Fruit fly (Drosophila melanogaster) whole organism, wandering third instar larva: ENCODE data around the gene PK2-R2.

Experiments
- Abd-B ChIP-seq: fragments of >200 bp; optimal IDR thresholded peaks from 2 replicates; lab custom pipeline; 2017; ENCODE audit warnings: missing biosample characterization, missing genetic modification characterization
- CG32264 ChIP-seq: fragments of 200-800 bp; sonication (Bioruptor generic); optimal IDR thresholded peaks from 2 replicates; lab custom pipeline; 2016; ENCODE audit warnings: missing biosample characterization, missing genetic modification characterization
- CG9705 ChIP-seq: fragments of 200-800 bp; sonication (Bioruptor generic); optimal IDR thresholded peaks from 2 replicates; lab custom pipeline; 2018; ENCODE audit warnings: missing biosample characterization, mild to moderate bottlenecking, missing genetic modification characterization
- CrebA ChIP-seq: fragments of 200-800 bp; sonication (Bioruptor generic); optimal IDR thresholded peaks from 2 replicates; lab custom pipeline; 2016; ENCODE audit warnings: missing biosample characterization, mild to moderate bottlenecking, missing genetic modification characterization, borderline replicate concordance
- Dfd ChIP-seq: fragments of >200 bp; optimal IDR thresholded peaks from 2 replicates; lab custom pipeline; 2017; ENCODE audit warnings: missing biosample characterization, missing genetic modification characterization
- Dif ChIP-seq: fragments of 200-275, 200-300 bp; sonication (Bioruptor generic); optimal IDR thresholded peaks from 2 replicates; lab custom pipeline; 2018; ENCODE audit warnings: missing biosample characterization, missing genetic modification characterization; ENCODE audit not compliant: partially characterized antibody
- GATAd ChIP-seq: sonication (Bioruptor generic); optimal IDR thresholded peaks from 2 replicates; lab custom pipeline; 2016; ENCODE audit warnings: missing biosample characterization, missing genetic modification characterization
- HLH106 ChIP-seq: fragments of 200-800 bp; optimal IDR thresholded peaks from 3 replicates; lab custom pipeline; 2019; ENCODE audit warnings: missing biosample characterization, mild to moderate bottlenecking, missing genetic modification characterization, moderate library complexity
- Hnf4 ChIP-seq: fragments of 200-800 bp; sonication (Bioruptor generic); optimal IDR thresholded peaks from 2 replicates; lab custom pipeline; 2016; ENCODE audit warnings: missing biosample characterization, mild to moderate bottlenecking, missing genetic modification characterization
- Hr78 ChIP-seq: fragments of >200 bp; optimal IDR thresholded peaks from 2 replicates; lab custom pipeline; 2017; ENCODE audit warnings: missing biosample characterization, missing genetic modification characterization
- Hr83 ChIP-seq: fragments of 200-300 bp; sonication (Bioruptor generic); optimal IDR thresholded peaks from 2 replicates; lab custom pipeline; 2016; ENCODE audit warnings: missing biosample characterization, mild to moderate bottlenecking, missing genetic modification characterization, moderate library complexity; ENCODE audit not compliant: poor library complexity, severe bottlenecking
- Jra ChIP-seq: sonication (Bioruptor generic); optimal IDR thresholded peaks from 2 replicates; lab custom pipeline; 2016; ENCODE audit warnings: missing biosample characterization, missing genetic modification characterization
- Mio ChIP-seq: sonication (Bioruptor generic); optimal IDR thresholded peaks from 2 replicates; lab custom pipeline; 2016; ENCODE audit warnings: missing biosample characterization, missing genetic modification characterization
- Myc ChIP-seq: fragments of >200 bp; optimal IDR thresholded peaks from 2 replicates; lab custom pipeline; 2017
- N ChIP-seq: fragments of >200 bp; optimal IDR thresholded peaks from 2 replicates; lab custom pipeline; 2018; ENCODE audit warnings: missing biosample characterization, missing external identifiers, missing genetic modification characterization
- OdsH ChIP-seq: fragments of 200-800 bp; sonication (Bioruptor generic); optimal IDR thresholded peaks from 2 replicates; lab custom pipeline; 2016; ENCODE audit warnings: missing biosample characterization, mild to moderate bottlenecking, missing genetic modification characterization
- Rel ChIP-seq, 2 experiments: fragments of 200-800 bp; sonication (Bioruptor generic) in 1 of 2; optimal IDR thresholded peaks; 2 replicates in 1 of 2; 3 replicates in 1 of 2; lab custom pipeline; 2016 to 2019; ENCODE audit warnings: mild to moderate bottlenecking in 2 of 2, missing biosample characterization in 2 of 2, missing genetic modification characterization in 2 of 2, moderate library complexity in 1 of 2
- Sp1 ChIP-seq: fragments of 200-800 bp; sonication (Bioruptor generic); optimal IDR thresholded peaks from 3 replicates; lab custom pipeline; 2019; ENCODE audit warnings: missing biosample characterization, mild to moderate bottlenecking, missing genetic modification characterization, moderate library complexity
- Vsx2 ChIP-seq: fragments of 200-300, 225-300 bp; sonication (Bioruptor generic); optimal IDR thresholded peaks from 2 replicates; lab custom pipeline; 2018; ENCODE audit warnings: missing biosample characterization, missing genetic modification characterization; ENCODE audit not compliant: partially characterized antibody
- br ChIP-seq: fragments of 200-800 bp; sonication (Bioruptor generic); optimal IDR thresholded peaks from 2 replicates; lab custom pipeline; 2016; ENCODE audit warnings: missing biosample characterization, missing genetic modification characterization
- brk ChIP-seq: fragments of 200-800 bp; sonication (Bioruptor generic); optimal IDR thresholded peaks from 2 replicates; lab custom pipeline; 2016; ENCODE audit warnings: missing biosample characterization, mild to moderate bottlenecking, missing genetic modification characterization
- dl ChIP-seq, 2 experiments: fragments of 175-275, 200-275 bp in 1 of 2; fragments of 200-275 bp in 1 of 2; sonication (Bioruptor generic); optimal IDR thresholded peaks; lab custom pipeline; 2018; ENCODE audit warnings: mild to moderate bottlenecking in 2 of 2, missing biosample characterization in 2 of 2, missing genetic modification characterization in 2 of 2, moderate library complexity in 2 of 2; ENCODE audit not compliant: partially characterized antibody in 2 of 2, insufficient read depth in 1 of 2
- dmrt93B ChIP-seq: fragments of 200-800 bp; sonication (Bioruptor generic); optimal IDR thresholded peaks from 2 replicates; lab custom pipeline; 2018; ENCODE audit warnings: missing biosample characterization, mild to moderate bottlenecking, missing genetic modification characterization
- dsf ChIP-seq: sonication (Bioruptor generic); optimal IDR thresholded peaks from 2 replicates; lab custom pipeline; 2016; ENCODE audit warnings: missing biosample characterization, missing genetic modification characterization, borderline replicate concordance
- ey ChIP-seq: fragments of 200-800 bp; sonication (Bioruptor generic); optimal IDR thresholded peaks from 2 replicates; lab custom pipeline; 2016; ENCODE audit warnings: missing biosample characterization, missing genetic modification characterization
- foxo ChIP-seq, 2 experiments: fragments of 200-800 bp; sonication (Bioruptor generic); optimal IDR thresholded peaks; 2 replicates in 1 of 2; 3 replicates in 1 of 2; lab custom pipeline; 2016 to 2017; ENCODE audit warnings: missing biosample characterization in 2 of 2, missing genetic modification characterization in 2 of 2
- fru ChIP-seq: fragments of 200-800 bp; sonication (Bioruptor generic); optimal IDR thresholded peaks from 3 replicates; lab custom pipeline; 2016; ENCODE audit warnings: missing biosample characterization, mild to moderate bottlenecking, missing genetic modification characterization
- h ChIP-seq: fragments of 200-800 bp; sonication (Bioruptor generic); optimal IDR thresholded peaks from 3 replicates; lab custom pipeline; 2016; ENCODE audit warnings: missing biosample characterization, mild to moderate bottlenecking, missing genetic modification characterization
- jim ChIP-seq: fragments of 175-275, 200-325 bp; sonication (Bioruptor generic); optimal IDR thresholded peaks from 2 replicates; lab custom pipeline; 2016; ENCODE audit warnings: missing biosample characterization, mild to moderate bottlenecking, missing genetic modification characterization
- lola ChIP-seq: fragments of >200 bp; optimal IDR thresholded peaks from 2 replicates; lab custom pipeline; 2017; ENCODE audit warnings: missing biosample characterization, missing genetic modification characterization
- pan ChIP-seq: fragments of >200 bp; optimal IDR thresholded peaks from 2 replicates; lab custom pipeline; 2017
- psq ChIP-seq: fragments of 200-800 bp; sonication (Bioruptor generic); optimal IDR thresholded peaks from 3 replicates; lab custom pipeline; 2017; ENCODE audit warnings: missing biosample characterization, mild to moderate bottlenecking, missing genetic modification characterization, moderate library complexity
- rgr ChIP-seq: fragments of 200-800 bp; sonication (Bioruptor generic); optimal IDR thresholded peaks from 3 replicates; lab custom pipeline; 2016; ENCODE audit warnings: missing biosample characterization, mild to moderate bottlenecking, missing genetic modification characterization
- sage ChIP-seq: fragments of 200-800 bp; sonication (Bioruptor generic); optimal IDR thresholded peaks from 2 replicates; lab custom pipeline; 2016; ENCODE audit warnings: missing biosample characterization, mild to moderate bottlenecking, missing genetic modification characterization
- sv ChIP-seq: fragments of 200-800 bp; sonication (Bioruptor generic); optimal IDR thresholded peaks from 3 replicates; lab custom pipeline; 2016; ENCODE audit warnings: missing biosample characterization, missing genetic modification characterization
- tai ChIP-seq: sonication (Bioruptor generic); optimal IDR thresholded peaks from 2 replicates; lab custom pipeline; 2016; ENCODE audit warnings: missing biosample characterization, missing genetic modification characterization
- usp ChIP-seq: fragments of >200 bp; optimal IDR thresholded peaks from 2 replicates; lab custom pipeline; 2017; ENCODE audit warnings: missing biosample characterization, missing genetic modification characterization
- woc ChIP-seq: sonication (Bioruptor generic); optimal IDR thresholded peaks from 2 replicates; lab custom pipeline; 2016; ENCODE audit warnings: missing biosample characterization, mild to moderate bottlenecking, missing genetic modification characterization

The PK2-R2 gene

DNA sequence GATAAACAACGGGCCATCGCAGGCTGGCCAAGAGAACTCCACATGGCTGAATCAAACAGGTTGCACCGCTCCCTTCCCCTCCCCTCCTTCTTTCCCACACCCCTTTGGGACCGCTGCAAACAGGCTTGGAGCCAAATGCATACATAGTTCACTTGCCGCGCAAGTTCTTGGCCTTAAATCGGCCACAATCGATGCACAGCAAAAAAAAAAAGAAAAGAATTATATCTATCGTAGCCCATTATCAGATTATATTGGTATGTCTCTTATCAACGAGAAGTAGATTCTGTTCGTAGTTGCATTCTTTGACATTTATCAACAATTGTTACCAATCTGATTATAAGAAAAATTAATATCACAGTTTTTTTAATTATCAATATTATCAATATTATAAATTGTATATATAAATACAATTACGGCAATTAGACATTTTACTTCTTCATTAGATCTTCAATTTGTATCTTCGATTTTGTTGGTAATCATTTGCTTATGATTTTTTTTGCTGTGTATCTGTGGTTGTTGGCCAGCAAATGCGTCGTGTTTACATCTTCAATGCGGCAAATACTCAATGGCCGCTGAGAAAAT is 28.6 kb downstream of the PK2-R2 start (continued):
- TF ChIP-seq Dif (GFP tag; lab: Kevin White, UChicago) (peak; percentile 79), Hr83 (GFP tag; lab: Kevin White, UChicago) (no peak), jim (GFP tag; lab: Kevin White, UChicago) (no peak)

DNA sequence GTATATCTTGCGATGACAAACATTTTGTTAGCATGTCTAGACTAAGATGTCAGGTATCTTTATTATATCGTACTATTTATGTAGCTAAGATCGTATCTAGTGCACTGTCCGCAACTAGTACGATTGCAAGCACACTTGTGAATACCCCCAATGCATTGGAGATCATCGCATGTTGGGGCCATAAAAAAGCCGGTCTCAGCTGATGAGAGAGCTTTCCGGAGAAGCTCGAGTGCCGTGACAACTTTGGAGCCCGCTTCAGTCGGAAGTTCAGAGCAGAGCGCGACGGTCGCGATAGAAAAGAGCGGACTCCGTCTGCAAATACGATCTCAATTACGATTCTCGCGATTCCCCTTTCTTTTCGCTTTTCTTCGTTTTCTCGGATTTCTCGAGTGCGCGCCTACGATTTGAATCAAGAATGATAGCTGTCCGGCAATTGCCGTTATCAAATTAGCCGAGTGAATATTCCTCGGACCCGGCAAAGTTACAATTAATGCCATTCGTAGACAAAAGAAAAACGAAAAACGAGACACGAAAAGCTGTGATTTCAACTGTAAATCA is 29.4 kb downstream of the PK2-R2 start:
- TF ChIP-seq Hnf4 (no peak), lola (GFP tag; lab: Kevin White, UChicago) (no peak), Dif (GFP tag; lab: Kevin White, UChicago) (peak; percentile 57), sv (GFP tag; lab: Kevin White, UChicago) (no peak), GATAd (GFP tag; lab: Kevin White, UChicago) (no peak), sage (GFP tag; lab: Kevin White, UChicago) (no peak), dmrt93B (GFP tag; lab: Kevin White, UChicago) (no peak), rgr (GFP tag; lab: Kevin White, UChicago) (no peak), Abd-B (GFP tag; lab: Kevin White, UChicago) (no peak), dl (GFP tag; optimal IDR thresholded peaks at IDR 0.05; lab: Kevin White, UChicago; ENCODE audit: insufficient read depth in 1 of 2, partially characterized antibody in 2 of 2) (no peak), psq (GFP tag; lab: Kevin White, UChicago) (peak; percentile 51), Myc (no peak), Sp1 (no peak), pan (lab: Kevin White, UChicago) (no peak), Rel (GFP tag; optimal IDR thresholded peaks at IDR 0.05; lab: Kevin White, UChicago) (no peak), Rel (tag; optimal IDR thresholded peaks at IDR 0.05; lab: Kevin White, UChicago) (no peak), CrebA (GFP tag; lab: Kevin White, UChicago) (no peak), OdsH (GFP tag; lab: Kevin White, UChicago) (no peak), Hr78 (GFP tag; lab: Kevin White, UChicago) (no peak), Mio (GFP tag; lab: Kevin White, UChicago) (no peak), N (GFP tag; lab: Kevin White, UChicago) (no peak), brk (GFP tag; lab: Kevin White, UChicago) (no peak), CG9705 (GFP tag; lab: Kevin White, UChicago) (no peak), jim (GFP tag; lab: Kevin White, UChicago) (no peak), ey (no peak), dsf (GFP tag; lab: Kevin White, UChicago) (no peak), fru (GFP tag; lab: Kevin White, UChicago) (peak; percentile 17), h (GFP tag; lab: Kevin White, UChicago) (peak; percentile 22), HLH106 (tag; lab: Kevin White, UChicago) (no peak), woc (GFP tag; lab: Kevin White, UChicago) (no peak), tai (no peak), usp (no peak), CG32264 (GFP tag; lab: Kevin White, UChicago) (no peak), Hr83 (GFP tag; lab: Kevin White, UChicago) (no peak), br (no peak), Vsx2 (peak; percentile 37), Jra (GFP tag; lab: Kevin White, UChicago) (no peak), Dfd (no peak), foxo (GFP tag; optimal IDR thresholded peaks at IDR 0.05; lab: Kevin White, UChicago) (no peak)
- TF ChIP-seq, all 38 proteins: peak for 5
